Worm (Caenorhabditis elegans): Measurements from ENCODE around the gene C06A12.3.

DNA sequence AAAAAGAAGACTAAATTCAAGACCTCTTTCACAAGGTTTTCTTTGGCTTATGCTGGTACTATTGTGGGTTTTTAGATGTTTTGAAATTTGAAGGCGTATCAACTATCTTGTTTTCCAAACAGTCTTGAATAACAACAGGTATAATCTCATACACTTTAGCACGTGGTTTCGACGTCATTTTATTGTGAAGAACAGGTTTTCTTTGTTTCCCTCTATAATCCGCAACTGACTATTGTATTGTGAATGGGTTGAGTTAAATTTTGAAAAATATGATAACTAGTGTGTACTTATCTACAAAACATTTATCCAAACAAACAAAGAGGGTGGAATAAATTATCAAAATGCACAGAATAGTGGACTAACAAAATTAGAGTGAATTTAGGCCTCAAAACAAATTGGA, 13.7 kb downstream of the C06A12.3 start:
- no peak for TF ChIP-seq unc-39 (tag; optimal IDR thresholded peaks at IDR 0.05)
- TF ChIP-seq ceh-83 (GFP tag; optimal IDR thresholded peaks at IDR 0.05), result no peak
- TF ChIP-seq tbx-8 (GFP tag; optimal IDR thresholded peaks at IDR 0.05), result no peak
- no peak for TF ChIP-seq bed-3 (GFP tag; optimal IDR thresholded peaks at IDR 0.05)
- TF ChIP-seq nhr-12 (tag; optimal IDR thresholded peaks at IDR 0.05), result no peak
